Worm (Caenorhabditis elegans) whole organism, early embryonic: ENCODE data around the gene daf-2.
A peak's percentile ranks its signal among the peaks of the same experiment; 100 is the strongest.
"Not testable (repeated sequence)": the region's sequence is repeated elsewhere in the genome, so short reads cannot be mapped to it uniquely, and the experiment has no call there.

Experiments used
- B0310.2 ChIP-seq: sonication (generic microtip); optimal IDR thresholded peaks from 2 replicates; lab custom pipeline; 2016; ENCODE audit warnings: mild to moderate bottlenecking, missing genetic modification characterization, missing compliant biosample characterization
- F13C5.2 ChIP-seq: sonication (generic microtip); optimal IDR thresholded peaks from 2 replicates; lab custom pipeline; 2017; ENCODE audit warnings: mild to moderate bottlenecking, missing genetic modification characterization, inconsistent platforms, missing compliant biosample characterization
- aly-1 ChIP-seq: sonication (generic microtip); optimal IDR thresholded peaks from 2 replicates; lab custom pipeline; 2016; ENCODE audit warnings: missing genetic modification characterization, missing compliant biosample characterization
- ama-1 ChIP-seq: fragments of 150-350 bp; optimal IDR thresholded peaks from 2 replicates; lab custom pipeline; 2014
- ceh-36 ChIP-seq: sonication (generic microtip); optimal IDR thresholded peaks from 2 replicates; lab custom pipeline; 2016; ENCODE audit warnings: missing genetic modification characterization, inconsistent platforms, missing compliant biosample characterization
- ets-7 ChIP-seq: sonication (generic microtip); optimal IDR thresholded peaks from 2 replicates; lab custom pipeline; 2016; ENCODE audit warnings: missing genotype, missing genetic modification characterization, missing compliant biosample characterization
- flt-1 ChIP-seq: fragments of 200-800 bp; sonication (Bioruptor generic); IDR thresholded peaks from 2 replicates; pipeline ENCODE4 v1.3.6; 2022; ENCODE audit warnings: missing genetic modification characterization, missing compliant biosample characterization
- hmbx-1 ChIP-seq: sonication (generic microtip); optimal IDR thresholded peaks from 2 replicates; lab custom pipeline; 2016; ENCODE audit warnings: mild to moderate bottlenecking, missing genetic modification characterization, missing compliant biosample characterization
- hmg-4 ChIP-seq: fragments of 200-800 bp; sonication (Bioruptor generic); optimal IDR thresholded peaks from 2 replicates; lab custom pipeline; 2018; ENCODE audit warnings: mild to moderate bottlenecking, missing genetic modification characterization, missing compliant biosample characterization
- pes-1 ChIP-seq: fragments of 200-800 bp; sonication (Bioruptor generic); IDR thresholded peaks from 2 replicates; pipeline ENCODE4 v1.3.6; 2022; ENCODE audit warnings: missing genetic modification reagents, missing genetic modification characterization, missing compliant biosample characterization
- scrt-1 ChIP-seq: fragments of 200-800 bp; sonication (Bioruptor generic); IDR thresholded peaks from 2 replicates; pipeline ENCODE4 v1.3.6; 2022; ENCODE audit warnings: missing genetic modification characterization, missing compliant biosample characterization
- tbx-11 ChIP-seq: fragments of 200-800 bp; sonication (Bioruptor generic); IDR thresholded peaks from 2 replicates; pipeline ENCODE4 v1.3.6; 2022; ENCODE audit warnings: missing genetic modification characterization, missing compliant biosample characterization
- tbx-37 ChIP-seq: fragments of 200-800 bp; sonication (Bioruptor generic); conservative IDR thresholded peaks from 2 replicates; pipeline ENCODE4 v1.3.6; 2022; ENCODE audit warnings: missing genetic modification reagents, missing genetic modification characterization, missing compliant biosample characterization
- tra-4 ChIP-seq: sonication (generic microtip); optimal IDR thresholded peaks from 2 replicates; lab custom pipeline; 2017; ENCODE audit warnings: missing genetic modification characterization, missing compliant biosample characterization

DNA sequence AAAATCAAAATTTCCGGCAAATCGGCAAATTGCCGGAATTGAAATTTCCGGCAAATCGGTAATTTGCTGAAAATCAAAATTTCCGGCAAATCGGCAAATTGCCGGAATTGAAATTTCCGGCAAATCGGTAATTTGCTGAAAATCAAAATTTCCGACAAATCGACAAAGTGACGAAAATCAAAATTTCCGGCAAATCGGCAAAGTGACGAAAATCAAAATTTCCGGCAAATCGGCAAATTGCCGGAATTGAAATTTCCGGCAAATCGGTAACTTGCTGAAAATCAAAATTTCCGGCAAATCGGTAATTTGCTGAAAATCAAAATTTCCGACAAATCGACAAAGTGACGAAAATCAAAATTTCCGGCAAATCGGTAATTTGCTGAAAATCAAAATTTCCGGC is 29.0 kb downstream of the daf-2 start:
- not testable (repeated sequence) for TF ChIP-seq ama-1; scrt-1 (GFP tag; lab: Robert Waterston, UW); ets-7; tbx-11 (GFP tag; lab: Robert Waterston, UW); ceh-36 (tag; lab: Kevin White, UChicago); F13C5.2; B0310.2 (tag; lab: Kevin White, UChicago); flt-1 (GFP tag; lab: Robert Waterston, UW); aly-1 (tag; lab: Kevin White, UChicago); hmbx-1; tra-4; hmg-4 (GFP tag; lab: Kevin White, UChicago)
- TF ChIP-seq tbx-37 (GFP tag; lab: Robert Waterston, UW) (0 out of 2 replicates have a peak, but pooled peaks have one; percentile 4), pes-1 (GFP tag; lab: Robert Waterston, UW) (peak; percentile 11; the same call in 1 of the 2 replicates)
